Worm (Caenorhabditis elegans) whole organism, early embryonic: Measurements from ENCODE around the gene syx-4.

Source experiments
- B0310.2 ChIP-seq: sonication (generic microtip); optimal IDR thresholded peaks from 2 replicates; lab custom pipeline; 2016; ENCODE audit warnings: mild to moderate bottlenecking, missing genetic modification characterization, missing compliant biosample characterization
- F13C5.2 ChIP-seq: sonication (generic microtip); optimal IDR thresholded peaks from 2 replicates; lab custom pipeline; 2017; ENCODE audit warnings: mild to moderate bottlenecking, missing genetic modification characterization, inconsistent platforms, missing compliant biosample characterization
- aly-1 ChIP-seq: sonication (generic microtip); optimal IDR thresholded peaks from 2 replicates; lab custom pipeline; 2016; ENCODE audit warnings: missing genetic modification characterization, missing compliant biosample characterization
- ama-1 ChIP-seq: fragments of 150-350 bp; optimal IDR thresholded peaks from 2 replicates; lab custom pipeline; 2014
- ceh-13 ChIP-seq: fragments of 200-800 bp; sonication (Bioruptor generic); optimal IDR thresholded peaks from 2 replicates; lab custom pipeline; 2018; ENCODE audit warnings: mild to moderate bottlenecking, missing genetic modification characterization, missing compliant biosample characterization
- ceh-36 ChIP-seq: sonication (generic microtip); optimal IDR thresholded peaks from 2 replicates; lab custom pipeline; 2016; ENCODE audit warnings: missing genetic modification characterization, inconsistent platforms, missing compliant biosample characterization
- ets-7 ChIP-seq: sonication (generic microtip); optimal IDR thresholded peaks from 2 replicates; lab custom pipeline; 2016; ENCODE audit warnings: missing genotype, missing genetic modification characterization, missing compliant biosample characterization
- flt-1 ChIP-seq: fragments of 200-800 bp; sonication (Bioruptor generic); IDR thresholded peaks from 2 replicates; pipeline ENCODE4 v1.3.6; 2022; ENCODE audit warnings: missing genetic modification characterization, missing compliant biosample characterization
- hmbx-1 ChIP-seq: sonication (generic microtip); optimal IDR thresholded peaks from 2 replicates; lab custom pipeline; 2016; ENCODE audit warnings: mild to moderate bottlenecking, missing genetic modification characterization, missing compliant biosample characterization
- hmg-4 ChIP-seq: fragments of 200-800 bp; sonication (Bioruptor generic); optimal IDR thresholded peaks from 2 replicates; lab custom pipeline; 2018; ENCODE audit warnings: mild to moderate bottlenecking, missing genetic modification characterization, missing compliant biosample characterization
- hnd-1 ChIP-seq: sonication (generic microtip); optimal IDR thresholded peaks from 2 replicates; lab custom pipeline; 2016; ENCODE audit warnings: missing genetic modification characterization, missing compliant biosample characterization
- pes-1 ChIP-seq: fragments of 200-800 bp; sonication (Bioruptor generic); IDR thresholded peaks from 2 replicates; pipeline ENCODE4 v1.3.6; 2022; ENCODE audit warnings: missing genetic modification reagents, missing genetic modification characterization, missing compliant biosample characterization
- scrt-1 ChIP-seq: fragments of 200-800 bp; sonication (Bioruptor generic); IDR thresholded peaks from 2 replicates; pipeline ENCODE4 v1.3.6; 2022; ENCODE audit warnings: missing genetic modification characterization, missing compliant biosample characterization
- sea-1 ChIP-seq: fragments of 200-800 bp; sonication (Bioruptor generic); conservative IDR thresholded peaks from 2 replicates; pipeline ENCODE4 v1.3.6; 2022; ENCODE audit warnings: missing genetic modification characterization, missing compliant biosample characterization
- tbx-11 ChIP-seq: fragments of 200-800 bp; sonication (Bioruptor generic); IDR thresholded peaks from 2 replicates; pipeline ENCODE4 v1.3.6; 2022; ENCODE audit warnings: missing genetic modification characterization, missing compliant biosample characterization
- tbx-37 ChIP-seq: fragments of 200-800 bp; sonication (Bioruptor generic); conservative IDR thresholded peaks from 2 replicates; pipeline ENCODE4 v1.3.6; 2022; ENCODE audit warnings: missing genetic modification reagents, missing genetic modification characterization, missing compliant biosample characterization
- tra-4 ChIP-seq: sonication (generic microtip); optimal IDR thresholded peaks from 2 replicates; lab custom pipeline; 2017; ENCODE audit warnings: missing genetic modification characterization, missing compliant biosample characterization

syx-4 gene

ce11 chrIV:8432709-8433108 lies 24.4 kb upstream of the syx-4 start, which contains the start of the genes T26A8.4 and pdtf-1:
Gene T26A8.4, minus strand, starts transcription at chrIV:8432893.
Gene pdtf-1, plus strand, starts transcription at chrIV:8433038.
- TF ChIP-seq F13C5.2 (tag; lab: Kevin White, UChicago) (peak; percentile 69), ets-7 (tag; lab: Kevin White, UChicago) (no peak), pes-1 (no peak), hnd-1 (tag; lab: Kevin White, UChicago) (no peak), ceh-13 (no peak), sea-1 (GFP tag; lab: Robert Waterston, UW) (no peak), flt-1 (GFP tag; lab: Robert Waterston, UW) (peak; percentile 37; the same call in 1 of the 2 replicates), tbx-37 (no peak), aly-1 (tag; lab: Kevin White, UChicago) (no peak), hmg-4 (peak; percentile 77), ama-1 (lab: Kevin White, UChicago) (peak; percentile 36), hmbx-1 (tag; lab: Kevin White, UChicago) (peak; percentile 27), scrt-1 (0 out of 2 replicates have a peak, but pooled peaks have one; percentile 38), tra-4 (tag; lab: Kevin White, UChicago) (no peak), tbx-11 (no peak), B0310.2 (tag; lab: Kevin White, UChicago) (peak; percentile 37), ceh-36 (tag; lab: Kevin White, UChicago) (no peak)

- no peak for TF ChIP-seq tbx-11
- no peak for TF ChIP-seq ceh-36 (tag; lab: Kevin White, UChicago)
- no peak for TF ChIP-seq ceh-13
- TF ChIP-seq flt-1 (GFP tag; lab: Robert Waterston, UW) = no peak
- TF ChIP-seq hmbx-1 (tag; lab: Kevin White, UChicago) = no peak
- no peak for TF ChIP-seq F13C5.2 (tag; lab: Kevin White, UChicago)
- TF ChIP-seq ets-7 (tag; lab: Kevin White, UChicago) = no peak
- TF ChIP-seq sea-1 (GFP tag; lab: Robert Waterston, UW) = no peak
Measured at ce11 chrIV:8446904-8447303, 10.2 kb upstream of the syx-4 start, which contains the start of gene T01B11.1. Gene T01B11.1, plus strand, starts transcription at chrIV:8447204.

ce11 chrIV:8449869-8450268 lies 7.2 kb upstream of the syx-4 start:
- TF ChIP-seq ama-1 (lab: Kevin White, UChicago) = no peak
- no peak for TF ChIP-seq flt-1 (GFP tag; lab: Robert Waterston, UW)

- TF ChIP-seq ceh-36 (tag; lab: Kevin White, UChicago) (no peak), B0310.2 (tag; lab: Kevin White, UChicago) (no peak), ets-7 (tag; lab: Kevin White, UChicago) (no peak), hnd-1 (tag; lab: Kevin White, UChicago) (no peak), pes-1 (no peak), sea-1 (GFP tag; lab: Robert Waterston, UW) (no peak), tbx-37 (no peak), hmbx-1 (tag; lab: Kevin White, UChicago) (no peak), aly-1 (tag; lab: Kevin White, UChicago) (no peak), ama-1 (lab: Kevin White, UChicago) (no peak), tra-4 (tag; lab: Kevin White, UChicago) (no peak), F13C5.2 (tag; lab: Kevin White, UChicago) (no peak), ceh-13 (no peak), scrt-1 (no peak)
Measured at ce11 chrIV:8450534-8450933, 6.5 kb upstream of the syx-4 start.

- no peak for TF ChIP-seq tbx-37
- no peak for TF ChIP-seq hmg-4
- TF ChIP-seq hmbx-1 (tag; lab: Kevin White, UChicago) = no peak
- TF ChIP-seq tra-4 (tag; lab: Kevin White, UChicago) = no peak
Measured at ce11 chrIV:8451709-8452248, 5.3 kb upstream of the syx-4 start, which contains the start of gene eppl-1. Gene eppl-1, minus strand, starts transcription at chrIV:8451759.

- TF ChIP-seq pes-1 = no peak
- no peak for TF ChIP-seq B0310.2 (tag; lab: Kevin White, UChicago)
- TF ChIP-seq tra-4 (tag; lab: Kevin White, UChicago) = no peak
- no peak for TF ChIP-seq sea-1 (GFP tag; lab: Robert Waterston, UW)
- no peak for TF ChIP-seq aly-1 (tag; lab: Kevin White, UChicago)
- no peak for TF ChIP-seq ceh-36 (tag; lab: Kevin White, UChicago)
- TF ChIP-seq flt-1 (GFP tag; lab: Robert Waterston, UW) = no peak
- TF ChIP-seq hmg-4 = no peak
- TF ChIP-seq ets-7 (tag; lab: Kevin White, UChicago) = no peak
- no peak for TF ChIP-seq F13C5.2 (tag; lab: Kevin White, UChicago)
- TF ChIP-seq scrt-1 = no peak
- no peak for TF ChIP-seq tbx-11
- no peak for TF ChIP-seq ceh-13
- TF ChIP-seq ama-1 (lab: Kevin White, UChicago) = no peak
- no peak for TF ChIP-seq tbx-37
- TF ChIP-seq hnd-1 (tag; lab: Kevin White, UChicago) = no peak
- TF ChIP-seq hmbx-1 (tag; lab: Kevin White, UChicago) = no peak
Measured at ce11 chrIV:8453178-8453577, 3.9 kb upstream of the syx-4 start.

- TF ChIP-seq aly-1 (tag; lab: Kevin White, UChicago) = no peak
- TF ChIP-seq hmbx-1 (tag; lab: Kevin White, UChicago) = no peak
- TF ChIP-seq ceh-36 (tag; lab: Kevin White, UChicago) = no peak
- no peak for TF ChIP-seq ets-7 (tag; lab: Kevin White, UChicago)
- TF ChIP-seq ceh-13 = no peak
- no peak for TF ChIP-seq pes-1
- no peak for TF ChIP-seq F13C5.2 (tag; lab: Kevin White, UChicago)
- TF ChIP-seq tbx-37 = no peak
Measured at ce11 chrIV:8454076-8454475, 3.0 kb upstream of the syx-4 start.

- no peak for TF ChIP-seq ceh-13
- no peak for TF ChIP-seq hnd-1 (tag; lab: Kevin White, UChicago)
Measured at ce11 chrIV:8460208-8460607, 3.1 kb downstream of the syx-4 start, which contains the start of gene ant-1.4. Gene ant-1.4, minus strand, starts transcription at chrIV:8460308.
